Fruit fly (Drosophila melanogaster) whole organism, embryonic: ENCODE results near the gene Argk1.
A peak's percentile ranks its signal among the peaks of the same experiment; 100 is the strongest.

Source experiments
- CG11085 ChIP-seq: fragments of 200-800 bp; sonication (Bioruptor generic); IDR thresholded peaks from 2 replicates; pipeline ENCODE4 v1.3.6; 2022; ENCODE audit warnings: missing biosample characterization, missing genetic modification characterization
- CG4730 ChIP-seq: fragments of 200-800 bp; sonication (Bioruptor generic); IDR thresholded peaks from 2 replicates; pipeline ENCODE4 v1.3.6; 2022; ENCODE audit warnings: missing biosample characterization, missing genetic modification characterization
- HHEX ChIP-seq: fragments of 200-800 bp; sonication (Bioruptor generic); optimal IDR thresholded peaks from 3 replicates; lab custom pipeline; 2017; ENCODE audit warnings: missing biosample characterization, mild to moderate bottlenecking, missing genetic modification characterization, missing genetic modification reagents
- Med ChIP-seq: fragments of 200-800 bp; sonication (Bioruptor generic); peaks from one replicate; lab custom pipeline; 2016; ENCODE audit warnings: missing biosample characterization, missing genetic modification characterization, mild to moderate bottlenecking, inconsistent platforms, moderate library complexity
- PHDP ChIP-seq: fragments of 200-800 bp; sonication (Bioruptor generic); optimal IDR thresholded peaks from 3 replicates; lab custom pipeline; 2018; ENCODE audit warnings: missing biosample characterization, mild to moderate bottlenecking, missing genetic modification characterization, moderate library complexity
- Usf ChIP-seq: fragments of 200-800 bp; sonication (Bioruptor generic); optimal IDR thresholded peaks from 2 replicates; lab custom pipeline; 2017; ENCODE audit warnings: missing genotype, missing biosample characterization, missing genetic modification characterization
- nom ChIP-seq: fragments of 200-800 bp; sonication (Bioruptor generic); optimal IDR thresholded peaks from 2 replicates; lab custom pipeline; 2017; ENCODE audit warnings: missing biosample characterization, missing genetic modification characterization, mild to moderate bottlenecking, moderate library complexity, missing genetic modification reagents

dm6 chr3L:9033537-9033936 is 32.3 kb downstream of the Argk1 start:
- peak; percentile 34 for TF ChIP-seq Med
- TF ChIP-seq PHDP (tag; lab: Kevin White, UChicago), result no peak
- no peak for TF ChIP-seq Usf (GFP tag; lab: Kevin White, UChicago)
- TF ChIP-seq CG4730 (GFP tag; lab: Robert Waterston, UW), result no peak
- no peak for TF ChIP-seq nom (GFP tag; lab: Kevin White, UChicago)
- no peak for TF ChIP-seq HHEX
- no peak for TF ChIP-seq CG11085
